Worm (Caenorhabditis elegans): ENCODE measurements around the gene cex-2.
A peak's percentile ranks its signal among the peaks of the same experiment; 100 is the strongest.

The cex-2 gene

DNA sequence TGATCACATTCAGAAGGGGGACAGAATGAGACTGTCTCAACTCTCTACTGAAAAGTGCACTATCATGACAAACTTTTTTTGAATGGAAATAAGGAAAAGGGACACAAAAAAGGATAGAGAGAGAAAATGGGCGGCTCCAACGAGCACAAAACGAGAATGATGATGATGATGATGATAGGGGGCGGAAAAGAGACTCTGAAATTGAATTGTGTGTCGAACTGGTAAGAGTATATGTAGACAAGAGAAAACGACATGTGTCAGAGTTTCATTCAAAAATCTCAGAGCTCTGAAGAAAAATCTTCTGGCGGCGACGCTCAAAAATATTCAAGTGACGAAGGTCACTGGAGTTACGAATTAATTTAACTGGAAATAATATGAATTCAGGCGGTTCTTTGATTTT is 39.9 kb downstream of the cex-2 start:
- TF ChIP-seq zag-1 (tag; optimal IDR thresholded peaks at IDR 0.05), result no peak
- TF ChIP-seq ces-1 (GFP tag; optimal IDR thresholded peaks at IDR 0.05), result peak; percentile 40
- TF ChIP-seq fkh-10 (GFP tag; optimal IDR thresholded peaks at IDR 0.05), result peak; percentile 10
- no peak for TF ChIP-seq php-3 (GFP tag; IDR thresholded peaks at IDR 0.05)
- no peak for TF ChIP-seq dpl-1 (GFP tag; optimal IDR thresholded peaks at IDR 0.05)
- no peak for TF ChIP-seq F49E8.2 (tag; optimal IDR thresholded peaks at IDR 0.05; ENCODE audit: borderline replicate concordance)

DNA sequence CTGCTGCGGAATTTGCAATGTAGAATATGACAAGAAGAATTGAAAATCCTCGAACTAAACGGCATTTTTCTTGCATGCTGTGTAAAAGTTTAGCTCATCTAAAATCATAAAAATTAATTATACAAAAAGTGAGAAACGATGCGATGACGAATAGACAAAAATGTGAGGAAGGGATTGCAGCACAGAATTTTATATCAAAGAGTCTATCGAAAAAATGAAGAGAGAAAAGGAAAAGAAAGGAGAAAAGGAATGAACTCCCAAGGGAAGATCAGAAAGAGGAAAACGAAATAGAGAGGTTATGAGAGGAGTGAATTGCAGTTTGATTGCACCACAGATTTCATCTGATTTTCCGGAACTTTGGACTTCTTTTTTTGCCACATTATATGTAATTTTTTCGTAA is 41.0 kb downstream of the cex-2 start, which contains the start of gene glr-4:
glr-4 (minus strand) TSS at position 101 of the 400 bp plus-strand sequence.
- TF ChIP-seq F37D6.2 (tag; optimal IDR thresholded peaks at IDR 0.05) (no peak), nhr-28 (tag; optimal IDR thresholded peaks at IDR 0.05) (no peak), php-3 (GFP tag; IDR thresholded peaks at IDR 0.05) (no peak), lir-3 (tag; optimal IDR thresholded peaks at IDR 0.05) (no peak)

DNA sequence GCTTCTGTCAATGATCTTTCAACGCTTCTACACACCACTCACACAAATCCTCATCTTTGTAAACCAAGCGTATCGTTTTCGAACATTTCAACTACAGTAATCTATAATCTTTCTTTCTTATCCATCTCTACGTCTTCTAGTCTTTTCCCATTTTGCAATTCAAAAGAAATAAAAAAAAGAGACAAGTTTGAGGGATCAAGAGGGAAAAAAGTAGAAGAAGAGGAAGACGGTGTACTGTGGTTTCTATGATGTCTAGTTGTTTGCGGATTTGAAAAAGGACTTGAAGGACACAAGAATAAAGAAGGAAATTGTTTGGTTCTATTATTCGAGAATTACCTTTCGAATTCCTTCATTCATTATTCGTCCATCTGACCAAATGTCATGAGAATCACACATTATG is 42.7 kb downstream of the cex-2 start:
- no peak for TF ChIP-seq ZK546.5 (tag; optimal IDR thresholded peaks at IDR 0.05)
- no peak for TF ChIP-seq nhr-42 (GFP tag; IDR thresholded peaks at IDR 0.05)
- TF ChIP-seq daf-19 (GFP tag; conservative IDR thresholded peaks at IDR 0.05), result no peak

DNA sequence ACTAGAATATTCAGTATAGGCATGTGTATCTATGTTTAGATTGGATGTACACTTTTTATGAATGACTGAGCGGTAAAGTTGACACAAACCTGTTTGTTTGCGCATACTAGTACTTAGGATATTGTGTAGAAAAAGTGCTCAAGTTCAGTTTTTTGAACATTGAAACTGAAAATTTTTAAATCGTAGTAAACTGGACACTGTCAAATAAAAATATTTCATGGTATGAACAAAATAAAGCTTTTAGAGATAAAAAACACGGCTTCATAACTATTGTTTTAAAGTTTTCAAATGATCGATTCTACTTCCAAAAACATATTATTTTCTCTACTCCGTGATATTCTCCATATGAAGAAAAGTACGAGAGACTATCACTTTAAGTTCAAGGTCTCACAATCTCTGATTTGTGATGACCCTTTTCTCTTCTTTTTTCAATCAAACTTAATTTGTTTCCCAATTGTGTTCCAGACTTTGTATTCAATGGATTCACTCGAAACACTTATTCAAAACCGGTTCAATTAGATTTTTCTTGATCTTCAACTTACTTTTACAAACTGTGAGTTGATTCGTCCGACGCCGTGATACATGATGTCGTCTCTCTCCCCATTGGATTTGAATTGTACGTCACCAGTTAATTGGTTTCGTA is 43.7 kb downstream of the cex-2 start:
- TF ChIP-seq duxl-1 (tag; optimal IDR thresholded peaks at IDR 0.05; ENCODE audit: poor library complexity), result no peak
- TF ChIP-seq ama-1 (optimal IDR thresholded peaks at IDR 0.05), result peak; percentile 47
- peak; percentile 71 for TF ChIP-seq nhr-25 (tag; optimal IDR thresholded peaks at IDR 0.05; ENCODE audit: borderline replicate concordance, insufficient read depth)
- TF ChIP-seq aha-1 (tag), result peak; percentile 63
- no peak for TF ChIP-seq ceh-28 (tag; optimal IDR thresholded peaks at IDR 0.05)
- peak; percentile 25; the same call in 1 of the 2 replicates for TF ChIP-seq T26A8.4 (GFP tag; IDR thresholded peaks at IDR 0.05)
- peak in 1 of 2 experiments; percentile 0 for TF ChIP-seq unc-62 (GFP tag; optimal IDR thresholded peaks at IDR 0.05 in 1 of 2)
- TF ChIP-seq unc-62 (tag; optimal IDR thresholded peaks at IDR 0.05), result no peak
- no peak for TF ChIP-seq mdl-1 (tag; optimal IDR thresholded peaks at IDR 0.05)
- peak; percentile 56 for TF ChIP-seq mep-1 (tag; optimal IDR thresholded peaks at IDR 0.05)
- TF ChIP-seq T20F7.1 (GFP tag; optimal IDR thresholded peaks at IDR 0.05), result peak; percentile 19

DNA sequence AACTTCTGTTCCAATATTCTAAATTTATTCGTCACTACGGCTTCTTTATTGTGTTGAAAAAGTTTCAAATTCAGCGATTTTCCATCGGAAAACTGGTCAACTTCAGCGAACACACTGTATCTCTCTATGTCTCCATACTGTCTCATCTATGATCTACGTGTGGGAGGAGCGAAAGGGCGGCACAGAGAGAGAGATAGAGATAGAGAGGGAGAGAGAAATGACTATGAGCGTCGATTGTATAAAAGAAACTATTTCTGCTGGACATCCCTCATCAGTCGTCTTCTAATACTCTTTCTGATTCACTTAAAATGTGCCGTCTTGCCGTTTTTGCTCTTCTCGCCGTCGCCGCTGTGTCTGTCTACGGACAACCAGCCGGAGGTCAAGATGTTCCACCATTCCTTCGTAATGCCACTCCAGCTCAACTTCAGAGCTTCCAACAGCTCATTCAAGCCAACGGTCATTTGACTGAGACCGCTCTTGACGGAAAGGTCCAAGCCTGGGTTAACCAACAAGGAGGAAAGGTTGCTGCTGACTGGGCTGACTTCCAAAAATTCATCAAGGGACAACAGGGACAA is 44.8 kb downstream of the cex-2 start, which contains the start of gene srlf-1:
srlf-1 (plus strand) TSS at position 268 of the 575 bp plus-strand sequence.
- peak; percentile 14 for TF ChIP-seq hlh-11 (tag; optimal IDR thresholded peaks at IDR 0.05)
- no peak for TF ChIP-seq snpc-4 (tag; optimal IDR thresholded peaks at IDR 0.05)
- peak; percentile 90 for TF ChIP-seq ama-1 (optimal IDR thresholded peaks at IDR 0.05)
- peak; percentile 34 for TF ChIP-seq nhr-28 (tag; optimal IDR thresholded peaks at IDR 0.05)
- TF ChIP-seq mxl-2 (GFP tag; conservative IDR thresholded peaks at IDR 0.05), result 0 out of 2 replicates have a peak, but pooled peaks have one; percentile 34
- peak; percentile 16 for TF ChIP-seq gei-8 (GFP tag; optimal IDR thresholded peaks at IDR 0.05)

DNA sequence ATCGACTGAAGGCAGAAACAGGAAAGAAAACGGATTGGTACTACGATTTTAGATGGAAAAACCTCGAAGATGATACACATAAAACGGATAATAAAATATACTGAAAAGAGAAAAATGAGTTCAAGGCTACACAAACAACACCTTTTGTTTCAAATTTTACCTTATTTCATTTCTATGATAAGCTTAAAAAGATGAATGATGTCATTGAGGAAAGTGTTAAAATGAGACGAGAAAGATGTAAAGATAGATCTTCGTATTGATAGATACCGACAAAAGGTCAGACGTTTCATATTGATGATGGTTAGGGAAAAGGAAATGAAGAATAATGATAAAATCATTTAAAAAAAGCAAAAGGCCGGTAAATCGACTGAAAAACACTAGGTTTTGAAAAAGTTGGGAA is 45.6 kb downstream of the cex-2 start:
- TF ChIP-seq unc-62 (GFP tag; optimal IDR thresholded peaks at IDR 0.05 in 1 of 2) (peak in 1 of 2 experiments; percentile 58), unc-62 (tag; optimal IDR thresholded peaks at IDR 0.05) (no peak), lsy-2 (tag; optimal IDR thresholded peaks at IDR 0.05) (no peak)

DNA sequence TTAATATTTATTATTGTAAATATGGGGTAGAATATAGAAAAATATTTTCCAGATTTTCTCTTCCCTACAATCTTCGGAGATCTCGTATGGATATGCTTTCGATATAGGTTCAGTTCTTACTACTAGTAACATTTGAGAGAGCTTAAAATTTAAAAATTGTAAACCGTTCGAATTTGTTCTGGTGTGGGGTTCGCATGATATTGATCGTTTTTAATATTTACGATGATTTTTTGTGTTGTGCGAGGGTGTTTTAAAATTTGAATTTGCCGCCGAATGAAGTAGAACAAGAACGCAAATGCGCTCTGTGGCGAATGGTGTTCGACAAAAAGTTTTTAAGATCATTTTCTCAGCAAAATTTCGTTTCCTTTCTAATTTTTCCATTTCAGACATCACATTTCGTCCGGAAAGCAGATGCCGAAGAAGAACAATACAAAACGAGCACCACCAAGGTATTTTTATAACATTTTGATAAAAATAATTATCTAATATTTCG is 51.7 kb downstream of the cex-2 start, which contains the start of gene skr-17:
skr-17 (plus strand) TSS at position 51 of the 493 bp plus-strand sequence.
- TF ChIP-seq dpl-1 (GFP tag; optimal IDR thresholded peaks at IDR 0.05) (no peak), unc-62 (GFP tag; optimal IDR thresholded peaks at IDR 0.05 in 1 of 2) (peak in 1 of 2 experiments; percentile 11), unc-62 (tag; optimal IDR thresholded peaks at IDR 0.05) (no peak), lin-38 (GFP tag; IDR thresholded peaks at IDR 0.05) (peak; percentile 62)

All from whole organism, L4 larva.